Fruit fly (Drosophila melanogaster): Measurements from ENCODE around the gene Jasper.
A peak's percentile ranks its signal among the peaks of the same experiment; 100 is the strongest.

Gene Jasper

dm6 chr3R:30052455-30053046 lies at the start of gene Jasper:
TSS of gene Jasper (plus strand) at chr3R:30052514.
- peak; percentile 33 for TF ChIP-seq CG1621 (tag; optimal IDR thresholded peaks at IDR 0.05)
- peak; percentile 14 for TF ChIP-seq CG3032 (tag; optimal IDR thresholded peaks at IDR 0.05)
- peak; percentile 28 for TF ChIP-seq dsx (GFP tag; optimal IDR thresholded peaks at IDR 0.05; ENCODE audit: poor library complexity, severe bottlenecking)
- TF ChIP-seq CG9139 (GFP tag; optimal IDR thresholded peaks at IDR 0.05): no peak
- peak; percentile 15; the same call in 1 of the 2 replicates for TF ChIP-seq CG15336 (GFP tag; IDR thresholded peaks at IDR 0.05)
- peak; percentile 7 for TF ChIP-seq fkh (GFP tag; optimal IDR thresholded peaks at IDR 0.05)
- peak; percentile 5 for TF ChIP-seq CG6854 (GFP tag; optimal IDR thresholded peaks at IDR 0.05)
- no peak for TF ChIP-seq net (GFP tag; optimal IDR thresholded peaks at IDR 0.05)
- peak; percentile 29 for TF ChIP-seq Sox14 (GFP tag; optimal IDR thresholded peaks at IDR 0.05)

DNA sequence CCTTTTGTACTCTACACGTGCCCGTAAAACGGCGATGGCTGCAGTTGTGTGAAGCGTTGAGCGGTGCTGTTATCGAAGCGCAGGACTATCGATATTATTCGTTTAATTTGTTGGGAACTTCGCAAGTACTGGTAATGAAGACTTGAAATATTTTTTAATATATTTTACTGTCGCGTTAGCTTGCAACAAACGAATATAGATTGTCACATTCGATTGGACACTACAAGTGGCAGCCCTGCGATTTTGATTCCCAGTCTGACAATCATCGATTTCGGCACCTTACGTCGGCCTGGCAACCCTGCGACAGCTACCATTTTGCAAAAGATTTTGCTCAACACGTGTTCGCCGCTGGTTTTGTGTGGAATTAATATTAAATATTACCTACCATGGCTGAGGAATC lies 47.7 kb upstream of the Jasper start, which contains the start of the genes Nlp and Nph:
Gene Nlp, plus strand, starts transcription at position 138 of the 400 bp plus-strand sequence.
Gene Nph, minus strand, starts transcription at position 214 of the 400 bp plus-strand sequence.
- TF ChIP-seq CG31627 (GFP tag; optimal IDR thresholded peaks at IDR 0.05) (peak; percentile 13), achi (GFP tag; optimal IDR thresholded peaks at IDR 0.05) (no peak), topi (GFP tag; optimal IDR thresholded peaks at IDR 0.05) (peak; percentile 12), Eip93F (GFP tag; optimal IDR thresholded peaks at IDR 0.05) (no peak), lz (GFP tag; optimal IDR thresholded peaks at IDR 0.05) (peak; percentile 22), Lpt (GFP tag; optimal IDR thresholded peaks at IDR 0.05) (no peak), esn (GFP tag; optimal IDR thresholded peaks at IDR 0.05) (peak; percentile 34), CG1621 (tag; optimal IDR thresholded peaks at IDR 0.05) (peak; percentile 63), Hr39 (GFP tag; optimal IDR thresholded peaks at IDR 0.05) (peak; percentile 27), fkh (GFP tag; optimal IDR thresholded peaks at IDR 0.05) (no peak), Eip78C (GFP tag) (peak; percentile 44), CG11762 (GFP tag; optimal IDR thresholded peaks at IDR 0.05; ENCODE audit: insufficient read depth) (no peak), Sox14 (GFP tag; optimal IDR thresholded peaks at IDR 0.05) (peak; percentile 62), cyc (GFP tag; optimal IDR thresholded peaks at IDR 0.05) (peak; percentile 17), CG3919 (GFP tag; optimal IDR thresholded peaks at IDR 0.05) (peak; percentile 20), CG3032 (tag; optimal IDR thresholded peaks at IDR 0.05) (peak; percentile 4)

DNA sequence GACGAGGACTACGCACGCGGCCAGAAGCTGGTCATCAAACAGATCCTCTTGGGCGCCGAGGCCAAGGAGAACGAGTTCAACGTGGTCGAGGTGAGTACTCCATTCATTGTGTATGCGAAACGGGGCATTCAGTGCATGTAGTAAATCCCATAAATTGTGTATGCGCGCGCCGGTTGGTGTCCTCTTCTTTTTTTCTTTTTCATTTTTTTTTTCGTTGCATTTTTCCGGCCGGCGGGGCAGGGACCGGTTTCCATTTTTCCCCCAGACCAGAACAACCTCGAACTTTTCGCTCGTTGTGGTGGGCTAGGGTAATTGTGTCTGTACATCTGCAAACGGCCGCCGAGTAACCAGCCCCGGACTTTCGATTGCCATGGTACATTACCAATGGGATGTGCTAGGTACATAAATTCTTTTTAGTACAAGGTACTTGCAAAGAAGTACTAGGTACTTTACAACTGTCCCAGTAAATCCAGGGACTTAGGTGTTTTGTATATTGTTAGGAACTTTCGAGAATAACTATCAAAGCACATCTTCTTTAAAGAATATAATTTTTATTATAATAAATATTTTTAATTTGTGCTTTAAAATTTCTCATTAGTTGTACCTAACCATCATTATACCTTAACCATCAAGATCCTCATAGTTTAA lies 46.9 kb upstream of the Jasper start:
- TF ChIP-seq CG1621 (tag; optimal IDR thresholded peaks at IDR 0.05) (peak; percentile 66), esn (GFP tag; optimal IDR thresholded peaks at IDR 0.05) (no peak), Gug (GFP tag; IDR thresholded peaks at IDR 0.05) (no peak), svp (GFP tag) (no peak), Eip75B (GFP tag; optimal IDR thresholded peaks at IDR 0.05) (peak; percentile 41), CG32006 (GFP tag; optimal IDR thresholded peaks at IDR 0.05) (peak; percentile 47), CG3032 (tag; optimal IDR thresholded peaks at IDR 0.05) (peak; percentile 24), CG8632 (GFP tag; optimal IDR thresholded peaks at IDR 0.05) (no peak), ss (GFP tag; optimal IDR thresholded peaks at IDR 0.05) (peak; percentile 81 to 85), Smox (GFP tag; optimal IDR thresholded peaks at IDR 0.05) (no peak), Sox15 (GFP tag; optimal IDR thresholded peaks at IDR 0.05) (no peak), Lpt (GFP tag; optimal IDR thresholded peaks at IDR 0.05) (peak; percentile 63), CG6808 (GFP tag; optimal IDR thresholded peaks at IDR 0.05) (peak; percentile 77), Eip78C (GFP tag) (peak; percentile 62), Blimp-1 (GFP tag; optimal IDR thresholded peaks at IDR 0.05) (no peak), CG8119 (GFP tag; IDR thresholded peaks at IDR 0.05) (peak; percentile 67), CG3919 (GFP tag; optimal IDR thresholded peaks at IDR 0.05) (peak; percentile 10), dsx (GFP tag; optimal IDR thresholded peaks at IDR 0.05; ENCODE audit: poor library complexity, severe bottlenecking) (peak; percentile 16), Ets96B (tag; optimal IDR thresholded peaks at IDR 0.05) (peak; percentile 49), CG15336 (GFP tag; IDR thresholded peaks at IDR 0.05) (peak; percentile 41; the same call in 1 of the 2 replicates), dac (GFP tag; optimal IDR thresholded peaks at IDR 0.05) (no peak), CG11294 (GFP tag; IDR thresholded peaks at IDR 0.05) (peak; percentile 12; the same call in 1 of the 2 replicates), lz (GFP tag; optimal IDR thresholded peaks at IDR 0.05) (no peak), CG10631 (GFP tag; optimal IDR thresholded peaks at IDR 0.05) (peak; percentile 51), CG16779 (tag; optimal IDR thresholded peaks at IDR 0.05) (peak; percentile 78), spab (GFP tag; optimal IDR thresholded peaks at IDR 0.05) (peak; percentile 58), achi (GFP tag; optimal IDR thresholded peaks at IDR 0.05) (peak; percentile 12), CG9139 (GFP tag; optimal IDR thresholded peaks at IDR 0.05) (peak; percentile 75), salr (GFP tag; optimal IDR thresholded peaks at IDR 0.05) (peak in 1 of 2 experiments; percentile 1), CG6163 (GFP tag; IDR thresholded peaks at IDR 0.05) (peak; percentile 84), eg (GFP tag; IDR thresholded peaks at IDR 0.05) (peak; percentile 87)

Measured in whole organism, prepupa.